Worm (Caenorhabditis elegans) whole organism, mixed stage, embryonic: ENCODE data around the gene ZK1240.9.

Experiments used
- M03D4.4 ChIP-seq: sonication (generic microtip); optimal IDR thresholded peaks from 2 replicates; lab custom pipeline; 2017; ENCODE audit warnings: mild to moderate bottlenecking, missing genetic modification characterization, missing compliant biosample characterization
- bed-3 ChIP-seq: fragments of 200-800 bp; sonication (Bioruptor generic); optimal IDR thresholded peaks from 3 replicates; lab custom pipeline; 2018; ENCODE audit warnings: mild to moderate bottlenecking, missing genetic modification characterization, moderate library complexity, missing compliant biosample characterization
- blmp-1 ChIP-seq: fragments of 150-350 bp; optimal IDR thresholded peaks from 2 replicates; lab custom pipeline; 2014; ENCODE audit warnings: missing biosample characterization, missing genetic modification characterization
- ceh-39 ChIP-seq: fragments of 150-350 bp; optimal IDR thresholded peaks from 2 replicates; lab custom pipeline; 2014; ENCODE audit warnings: missing biosample characterization, missing genetic modification characterization
- ceh-43 ChIP-seq: fragments of 200-800 bp; sonication (Bioruptor generic); optimal IDR thresholded peaks from 2 replicates; lab custom pipeline; 2018; ENCODE audit warnings: mild to moderate bottlenecking, missing genetic modification characterization, moderate library complexity, missing compliant biosample characterization
- ceh-83 ChIP-seq: fragments of 200-800 bp; sonication (Bioruptor generic); optimal IDR thresholded peaks from 2 replicates; lab custom pipeline; 2018; ENCODE audit warnings: mild to moderate bottlenecking, missing genetic modification characterization, missing compliant biosample characterization
- ces-1 ChIP-seq: fragments of 150-350 bp; optimal IDR thresholded peaks from 2 replicates; lab custom pipeline; 2014; ENCODE audit warnings: missing biosample characterization, missing genetic modification reagents, missing genetic modification characterization
- cnd-1 ChIP-seq: fragments of 200-800 bp; sonication (Bioruptor generic); optimal IDR thresholded peaks from 2 replicates; lab custom pipeline; 2018; ENCODE audit warnings: mild to moderate bottlenecking, missing genetic modification characterization, missing compliant biosample characterization
- drap-1 ChIP-seq: fragments of 200-800 bp; sonication (Bioruptor generic); optimal IDR thresholded peaks from 3 replicates; lab custom pipeline; 2018; ENCODE audit warnings: mild to moderate bottlenecking, missing genetic modification characterization, missing compliant biosample characterization
- elt-1 ChIP-seq: sonication (generic microtip); optimal IDR thresholded peaks from 2 replicates; lab custom pipeline; 2017; ENCODE audit warnings: missing genetic modification characterization, mild to moderate bottlenecking, missing compliant biosample characterization, antibody characterized with exemption, moderate library complexity, borderline replicate concordance; ENCODE audit not compliant: insufficient read depth
- elt-3 ChIP-seq: fragments of 150-350 bp; optimal IDR thresholded peaks from 2 replicates; lab custom pipeline; 2014; ENCODE audit warnings: missing biosample characterization, missing genetic modification characterization
- flh-1 ChIP-seq: fragments of 200-800 bp; sonication (Bioruptor generic); optimal IDR thresholded peaks from 2 replicates; lab custom pipeline; 2018; ENCODE audit warnings: mild to moderate bottlenecking, missing genetic modification characterization, moderate library complexity, missing compliant biosample characterization
- ham-2 ChIP-seq: fragments of 200-800 bp; sonication (Bioruptor generic); optimal IDR thresholded peaks from 2 replicates; lab custom pipeline; 2018; ENCODE audit warnings: mild to moderate bottlenecking, missing genetic modification characterization, missing compliant biosample characterization
- hlh-1 ChIP-seq: fragments of 150-350 bp; optimal IDR thresholded peaks from 2 replicates; lab custom pipeline; 2014; ENCODE audit warnings: missing biosample characterization, missing genetic modification reagents, missing genetic modification characterization
- lin-13 ChIP-seq: fragments of 150-350 bp; optimal IDR thresholded peaks from 2 replicates; lab custom pipeline; 2014; ENCODE audit warnings: missing biosample characterization, missing genetic modification characterization
- lin-32 ChIP-seq: fragments of 200-800 bp; sonication (Bioruptor generic); optimal IDR thresholded peaks from 2 replicates; lab custom pipeline; 2018; ENCODE audit warnings: mild to moderate bottlenecking, missing genetic modification characterization, missing compliant biosample characterization
- mab-5 ChIP-seq: fragments of 150-350 bp; optimal IDR thresholded peaks from 2 replicates; lab custom pipeline; 2014; ENCODE audit warnings: missing biosample characterization, missing genetic modification characterization
- mep-1 ChIP-seq: fragments of 150-350 bp; optimal IDR thresholded peaks from 2 replicates; lab custom pipeline; 2017; ENCODE audit warnings: missing biosample characterization, missing genetic modification reagents, missing genetic modification characterization, inconsistent platforms
- mls-2 ChIP-seq: sonication (generic microtip); optimal IDR thresholded peaks from 2 replicates; lab custom pipeline; 2016; ENCODE audit warnings: mild to moderate bottlenecking, missing genetic modification characterization, moderate library complexity, missing compliant biosample characterization
- nhr-12 ChIP-seq: fragments of 150-350 bp; optimal IDR thresholded peaks from 2 replicates; lab custom pipeline; 2014; ENCODE audit warnings: missing biosample characterization, missing genetic modification characterization
- nhr-2 ChIP-seq: fragments of 150-350 bp; optimal IDR thresholded peaks from 2 replicates; lab custom pipeline; 2014; ENCODE audit warnings: missing biosample characterization, missing genetic modification characterization
- nhr-237 ChIP-seq: fragments of 150-350 bp; optimal IDR thresholded peaks from 2 replicates; lab custom pipeline; 2014; ENCODE audit warnings: missing biosample characterization, missing genetic modification characterization
- nhr-28 ChIP-seq: fragments of 150-350 bp; optimal IDR thresholded peaks from 2 replicates; lab custom pipeline; 2014; ENCODE audit warnings: missing biosample characterization, missing genetic modification characterization
- nhr-76 ChIP-seq: sonication (generic microtip); optimal IDR thresholded peaks from 2 replicates; lab custom pipeline; 2017; ENCODE audit warnings: missing biosample characterization, missing genetic modification characterization
- sem-2 ChIP-seq: fragments of 200-800 bp; sonication (Bioruptor generic); optimal IDR thresholded peaks from 2 replicates; lab custom pipeline; 2018; ENCODE audit warnings: mild to moderate bottlenecking, missing genetic modification characterization, missing compliant biosample characterization
- snpc-4 ChIP-seq: fragments of 150-350 bp; optimal IDR thresholded peaks from 2 replicates; lab custom pipeline; 2014; ENCODE audit warnings: missing biosample characterization, missing genetic modification characterization
- sptf-1 ChIP-seq: sonication (generic microtip); optimal IDR thresholded peaks from 2 replicates; lab custom pipeline; 2017; ENCODE audit warnings: mild to moderate bottlenecking, missing genetic modification characterization, moderate library complexity, missing compliant biosample characterization
- tbx-8 ChIP-seq: fragments of 200-800 bp; sonication (Bioruptor generic); optimal IDR thresholded peaks from 2 replicates; lab custom pipeline; 2018; ENCODE audit warnings: mild to moderate bottlenecking, missing genetic modification characterization, moderate library complexity, missing compliant biosample characterization
- unc-120 ChIP-seq: sonication (generic microtip); optimal IDR thresholded peaks from 2 replicates; lab custom pipeline; 2017; ENCODE audit warnings: missing genetic modification characterization, missing compliant biosample characterization; ENCODE audit not compliant: poor library complexity, severe bottlenecking
- unc-39 ChIP-seq: fragments of 150-350 bp; optimal IDR thresholded peaks from 2 replicates; lab custom pipeline; 2014; ENCODE audit warnings: missing biosample characterization, missing genetic modification characterization
- unc-62 ChIP-seq: fragments of 150-350 bp; optimal IDR thresholded peaks from 2 replicates; lab custom pipeline; 2014; ENCODE audit warnings: missing biosample characterization, missing genetic modification reagents, missing genetic modification characterization
- zip-8 ChIP-seq: fragments of 150-350 bp; optimal IDR thresholded peaks from 2 replicates; lab custom pipeline; 2014; ENCODE audit warnings: missing biosample characterization, missing genetic modification characterization
- ztf-11 ChIP-seq: fragments of 150-350 bp; optimal IDR thresholded peaks from 2 replicates; lab custom pipeline; 2014; ENCODE audit warnings: missing biosample characterization, missing genetic modification characterization

Gene ZK1240.9

DNA sequence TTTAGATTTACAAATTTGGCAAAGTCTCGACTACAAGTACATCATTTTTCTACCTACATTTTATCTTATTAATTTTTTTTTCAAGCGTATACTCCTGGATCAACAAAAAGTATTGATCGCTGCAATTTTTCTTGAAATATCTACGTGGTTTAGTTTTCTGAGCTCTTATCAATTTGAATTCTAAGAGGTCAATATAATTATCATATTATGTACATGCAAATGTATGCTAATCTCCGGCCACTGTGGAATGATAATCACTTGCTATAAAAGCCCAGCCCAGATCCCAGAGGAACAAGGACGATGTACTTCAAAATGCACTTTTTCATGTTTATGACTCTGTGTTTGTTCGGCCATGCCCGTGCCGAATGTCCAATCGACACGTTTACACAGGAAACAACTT is 38.8 kb downstream of the ZK1240.9 start, which contains the start of gene F43C11.1:
Gene F43C11.1, plus strand, starts transcription at position 301 of the 400 bp plus-strand sequence.
- TF ChIP-seq nhr-76 (tag; lab: Kevin White, UChicago) (no peak), mls-2 (tag; lab: Kevin White, UChicago) (no peak), unc-39 (no peak), ceh-39 (tag; lab: Kevin White, UChicago) (no peak), unc-120 (tag; lab: Kevin White, UChicago) (no peak), sptf-1 (tag; lab: Kevin White, UChicago) (no peak), zip-8 (tag; lab: Kevin White, UChicago) (no peak), sem-2 (GFP tag; lab: Kevin White, UChicago) (no peak), nhr-12 (tag; lab: Kevin White, UChicago) (no peak), drap-1 (GFP tag; lab: Kevin White, UChicago) (no peak), M03D4.4 (tag; lab: Kevin White, UChicago) (no peak), nhr-28 (tag; lab: Kevin White, UChicago) (no peak), ceh-83 (GFP tag; lab: Kevin White, UChicago) (no peak), bed-3 (GFP tag; lab: Kevin White, UChicago) (no peak), elt-3 (no peak), blmp-1 (tag; lab: Kevin White, UChicago) (no peak), mab-5 (tag; lab: Kevin White, UChicago) (no peak), ham-2 (GFP tag; lab: Kevin White, UChicago) (no peak), flh-1 (no peak), lin-13 (tag; lab: Kevin White, UChicago) (no peak)

DNA sequence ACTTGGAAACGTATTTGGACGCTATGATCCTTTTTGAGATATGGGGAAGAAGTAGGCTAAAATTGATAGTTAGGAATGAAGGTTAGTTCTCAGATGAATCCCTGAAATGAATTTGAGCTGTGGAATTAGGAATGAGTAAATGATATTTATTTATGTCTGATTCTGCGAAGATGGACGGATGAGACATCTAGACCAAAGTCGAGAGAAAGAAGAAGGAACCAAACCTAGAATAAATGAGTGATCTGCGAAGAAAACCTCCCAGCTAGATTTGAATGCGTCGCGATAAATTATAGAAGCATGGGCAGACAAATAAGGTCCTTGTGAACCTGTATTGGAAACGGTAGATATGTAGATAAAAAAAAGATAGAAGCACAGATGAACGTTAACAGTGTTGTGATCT is 42.0 kb downstream of the ZK1240.9 start, which contains the start of gene F43C11.16:
Gene F43C11.16, minus strand, starts transcription at position 101 of the 400 bp plus-strand sequence.
- TF ChIP-seq blmp-1 (tag; lab: Kevin White, UChicago) (no peak), mls-2 (tag; lab: Kevin White, UChicago) (no peak), cnd-1 (no peak), sem-2 (GFP tag; lab: Kevin White, UChicago) (no peak), sptf-1 (tag; lab: Kevin White, UChicago) (no peak), lin-32 (GFP tag; lab: Kevin White, UChicago) (no peak), ceh-39 (tag; lab: Kevin White, UChicago) (no peak), ztf-11 (no peak), zip-8 (tag; lab: Kevin White, UChicago) (no peak), nhr-76 (tag; lab: Kevin White, UChicago) (no peak), ham-2 (GFP tag; lab: Kevin White, UChicago) (no peak), drap-1 (GFP tag; lab: Kevin White, UChicago) (no peak)
- TF ChIP-seq, all 35 proteins: peak for 0

DNA sequence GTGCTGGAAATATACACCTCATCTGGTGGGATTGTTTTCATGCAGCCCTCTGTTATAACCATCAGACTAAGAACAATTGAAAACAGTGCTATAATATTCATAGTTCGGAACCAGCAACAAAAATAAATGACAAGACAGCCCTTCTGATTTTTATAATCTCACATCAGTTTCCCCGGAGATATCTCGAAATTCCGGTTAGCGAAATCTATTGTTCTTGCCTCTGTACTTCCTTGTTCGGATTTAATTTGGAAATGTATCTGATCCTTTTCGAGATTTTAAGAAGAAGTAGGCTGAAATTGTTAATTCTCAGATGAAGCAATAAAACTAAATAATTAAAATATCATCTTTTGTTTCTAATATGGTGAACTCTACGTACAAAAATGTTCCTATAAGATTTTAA is 45.7 kb downstream of the ZK1240.9 start, which contains the start of gene F43C11.11:
Gene F43C11.11, minus strand, starts transcription at position 101 of the 400 bp plus-strand sequence.
- no peak for TF ChIP-seq hlh-1 (tag; lab: Kevin White, UChicago)
- TF ChIP-seq mep-1 (tag; lab: Kevin White, UChicago): no peak
- TF ChIP-seq nhr-237 (tag; lab: Kevin White, UChicago): no peak
- TF ChIP-seq ham-2 (GFP tag; lab: Kevin White, UChicago): no peak
- no peak for TF ChIP-seq blmp-1 (tag; lab: Kevin White, UChicago)
- no peak for TF ChIP-seq mls-2 (tag; lab: Kevin White, UChicago)

DNA sequence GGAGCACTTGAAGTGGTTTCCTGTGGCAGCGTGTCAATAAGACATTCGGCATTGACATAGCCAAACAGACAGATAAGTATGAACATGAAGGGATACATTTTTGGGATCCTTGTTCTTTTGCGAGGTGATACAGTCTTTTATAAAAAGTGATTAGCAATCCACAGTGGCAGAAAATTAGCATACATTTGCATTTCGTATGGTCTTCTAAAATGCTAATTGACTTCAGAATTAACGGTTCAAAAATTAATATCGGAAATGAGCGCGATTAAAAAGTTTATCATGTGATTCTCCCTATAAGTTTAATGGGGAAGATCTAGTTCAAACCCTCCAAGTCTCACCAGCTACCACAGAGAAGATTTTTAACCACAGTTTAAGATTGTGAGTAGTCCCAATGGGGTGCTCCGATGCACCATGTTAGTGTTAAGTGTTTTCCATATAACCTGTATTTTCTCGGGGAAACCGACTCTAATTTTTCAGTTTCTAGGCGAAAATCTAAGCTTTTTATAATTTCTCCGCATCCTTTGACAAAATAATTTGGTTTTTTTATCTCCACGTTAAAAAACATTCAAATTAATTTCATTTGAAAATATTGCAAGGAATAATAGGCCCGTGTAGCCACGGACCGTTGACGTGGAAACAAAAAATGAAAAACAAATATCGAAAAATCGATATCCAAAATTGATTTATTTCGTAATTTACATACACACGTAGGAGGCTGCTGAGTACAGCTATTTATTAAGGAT is 48.8 kb downstream of the ZK1240.9 start, which contains the start of the genes F43C11.12 and F16G10.5:
Gene F43C11.12, minus strand, starts transcription at position 101 of the 743 bp plus-strand sequence.
Gene F16G10.5, plus strand, starts transcription at position 693 of the 743 bp plus-strand sequence.
- no peak for TF ChIP-seq lin-32 (GFP tag; lab: Kevin White, UChicago)
- no peak for TF ChIP-seq elt-1 (tag; lab: Kevin White, UChicago)
- TF ChIP-seq nhr-237 (tag; lab: Kevin White, UChicago): no peak
- no peak for TF ChIP-seq nhr-12 (tag; lab: Kevin White, UChicago)
- TF ChIP-seq blmp-1 (tag; lab: Kevin White, UChicago): no peak
- no peak for TF ChIP-seq hlh-1 (tag; lab: Kevin White, UChicago)
- TF ChIP-seq tbx-8 (GFP tag; lab: Kevin White, UChicago): no peak

DNA sequence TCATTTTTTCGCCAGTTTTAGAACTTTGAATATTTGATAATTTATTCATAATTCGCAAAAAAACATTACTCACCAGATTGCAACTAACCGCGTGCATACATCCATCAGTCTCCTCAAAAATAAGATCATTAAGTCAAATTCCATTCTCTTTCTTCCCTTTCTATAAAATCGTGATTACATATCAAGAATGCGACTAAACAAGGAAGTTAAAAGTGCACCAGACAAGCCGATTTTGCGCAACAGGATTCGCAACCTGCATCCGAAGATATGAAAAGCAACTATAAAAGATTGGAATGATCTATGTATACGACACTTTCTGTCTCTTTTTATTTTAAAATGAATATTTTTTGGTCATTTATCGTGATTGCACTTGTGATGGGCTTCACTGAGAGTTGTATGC is 51.0 kb downstream of the ZK1240.9 start, which contains the start of gene hpo-25:
Gene hpo-25, plus strand, starts transcription at position 301 of the 400 bp plus-strand sequence.
- TF ChIP-seq nhr-2 (tag; lab: Kevin White, UChicago): no peak
- no peak for TF ChIP-seq mab-5 (tag; lab: Kevin White, UChicago)
- no peak for TF ChIP-seq nhr-28 (tag; lab: Kevin White, UChicago)
- TF ChIP-seq unc-120 (tag; lab: Kevin White, UChicago): no peak
- TF ChIP-seq unc-39: no peak
- no peak for TF ChIP-seq zip-8 (tag; lab: Kevin White, UChicago)
- no peak for TF ChIP-seq ceh-43 (GFP tag; lab: Kevin White, UChicago)
- TF ChIP-seq nhr-12 (tag; lab: Kevin White, UChicago): no peak
- no peak for TF ChIP-seq cnd-1
- no peak for TF ChIP-seq snpc-4 (tag; lab: Kevin White, UChicago)
- no peak for TF ChIP-seq drap-1 (GFP tag; lab: Kevin White, UChicago)
- no peak for TF ChIP-seq elt-1 (tag; lab: Kevin White, UChicago)
- no peak for TF ChIP-seq unc-62
- TF ChIP-seq blmp-1 (tag; lab: Kevin White, UChicago): no peak
- no peak for TF ChIP-seq bed-3 (GFP tag; lab: Kevin White, UChicago)
- no peak for TF ChIP-seq tbx-8 (GFP tag; lab: Kevin White, UChicago)
- TF ChIP-seq ces-1 (GFP tag; lab: Kevin White, UChicago): no peak
